Worm (Caenorhabditis elegans): ENCODE results near the gene cah-3.
A peak's percentile ranks its signal among the peaks of the same experiment; 100 is the strongest.

The cah-3 gene

ce11 chrX:16529937-16530336 lies 42.7 kb downstream of the cah-3 start:
- TF ChIP-seq unc-86 (tag; optimal IDR thresholded peaks at IDR 0.05) (no peak), zip-5 (tag; optimal IDR thresholded peaks at IDR 0.05) (no peak), ceh-30 (tag; optimal IDR thresholded peaks at IDR 0.05) (no peak), pros-1 (tag; optimal IDR thresholded peaks at IDR 0.05) (no peak), unc-3 (GFP tag; conservative IDR thresholded peaks at IDR 0.05) (no peak), unc-3 (tag; optimal IDR thresholded peaks at IDR 0.05) (no peak), ceh-34 (tag; optimal IDR thresholded peaks at IDR 0.05) (no peak)

ce11 chrX:16530455-16530854 lies 43.2 kb downstream of the cah-3 start:
- no peak for TF ChIP-seq hlh-6 (tag; optimal IDR thresholded peaks at IDR 0.05)
- peak; percentile 29 for TF ChIP-seq hlh-8 (tag; optimal IDR thresholded peaks at IDR 0.05)

DNA sequence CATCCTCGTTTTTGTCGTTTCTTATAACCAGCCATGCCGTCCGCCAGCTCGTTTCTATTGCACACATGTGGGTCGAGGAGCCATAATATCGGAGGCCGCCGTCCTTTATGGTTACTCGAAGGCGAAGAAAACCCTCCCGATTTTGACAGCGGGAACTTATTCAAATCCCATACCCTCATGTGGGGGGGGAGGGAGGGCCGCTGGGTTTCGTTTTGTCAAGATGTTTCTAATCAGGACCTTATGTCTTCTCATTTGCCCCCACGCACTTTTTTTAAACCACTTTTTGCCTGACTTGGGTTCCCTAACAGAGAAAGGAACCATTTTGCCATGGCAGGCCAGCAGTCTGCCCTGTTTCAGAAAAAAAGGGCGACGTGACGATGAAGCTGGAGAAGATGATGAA lies 45.2 kb downstream of the cah-3 start:
- TF ChIP-seq sox-4 (tag; optimal IDR thresholded peaks at IDR 0.05) (no peak), pat-9 (tag; optimal IDR thresholded peaks at IDR 0.05) (no peak), sox-2 (GFP tag; IDR thresholded peaks at IDR 0.05) (no peak), ceh-45 (GFP tag; IDR thresholded peaks at IDR 0.05) (no peak), ceh-48 (tag; optimal IDR thresholded peaks at IDR 0.05) (no peak), odd-2 (tag; optimal IDR thresholded peaks at IDR 0.05) (no peak), ceh-19 (GFP tag; optimal IDR thresholded peaks at IDR 0.05) (no peak), nfya-1 (tag; optimal IDR thresholded peaks at IDR 0.05) (no peak), hlh-15 (tag; optimal IDR thresholded peaks at IDR 0.05) (no peak)

DNA sequence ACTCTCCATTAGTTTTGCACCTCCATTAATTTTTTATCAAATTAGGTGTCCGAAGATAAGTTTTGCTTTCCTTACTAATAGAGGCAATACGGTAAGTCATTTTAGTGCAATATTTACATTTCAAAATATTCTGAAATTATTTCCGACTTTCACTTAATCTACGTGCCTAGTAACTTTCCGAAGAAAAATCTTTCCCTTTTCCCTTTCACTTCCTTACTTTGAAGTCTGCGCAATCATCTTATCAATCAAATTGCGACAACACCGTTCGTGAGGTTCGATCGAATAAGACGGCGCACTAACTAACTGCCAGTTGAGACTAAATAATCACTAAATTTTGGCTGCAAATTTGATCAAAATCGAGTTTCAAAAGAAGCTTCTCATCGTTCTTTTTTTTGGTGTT lies 46.6 kb downstream of the cah-3 start:
- TF ChIP-seq eyg-1 (tag; optimal IDR thresholded peaks at IDR 0.05) (no peak), ztf-16 (tag; optimal IDR thresholded peaks at IDR 0.05) (no peak), lin-11 (tag; optimal IDR thresholded peaks at IDR 0.05) (no peak), K09A11.1 (tag; optimal IDR thresholded peaks at IDR 0.05; ENCODE audit: insufficient read depth) (no peak), ref-2 (tag; optimal IDR thresholded peaks at IDR 0.05) (no peak), rnt-1 (tag; optimal IDR thresholded peaks at IDR 0.05) (no peak), T23F11.4 (GFP tag; optimal IDR thresholded peaks at IDR 0.05) (no peak)

DNA sequence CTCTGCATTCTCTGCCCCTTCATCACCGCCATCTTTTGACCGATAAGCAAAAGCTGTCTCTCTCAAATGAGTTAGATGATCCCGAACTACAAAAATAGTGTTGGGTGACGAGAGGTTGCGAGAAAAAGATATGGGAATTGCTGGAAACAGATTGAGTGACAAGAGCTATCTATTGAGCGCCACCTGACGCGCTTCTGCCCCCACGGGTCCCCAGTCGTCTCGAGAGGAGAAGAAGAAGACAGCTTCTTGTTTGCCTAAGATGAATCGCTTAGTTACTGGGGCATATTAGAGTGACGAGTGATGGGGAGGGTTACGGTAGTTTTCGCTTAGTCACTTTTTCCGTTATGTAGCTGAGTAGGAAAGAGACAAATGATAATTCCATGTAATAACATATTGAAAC lies 47.3 kb downstream of the cah-3 start:
- TF ChIP-seq rnt-1 (tag; optimal IDR thresholded peaks at IDR 0.05) (peak; percentile 85), F13H6.1 (tag; optimal IDR thresholded peaks at IDR 0.05) (no peak), nfya-1 (tag; optimal IDR thresholded peaks at IDR 0.05) (peak; percentile 17), nhr-232 (tag; optimal IDR thresholded peaks at IDR 0.05) (no peak), odd-2 (tag; optimal IDR thresholded peaks at IDR 0.05) (no peak), ets-4 (tag; optimal IDR thresholded peaks at IDR 0.05) (no peak), tbx-2 (tag; optimal IDR thresholded peaks at IDR 0.05) (no peak), dmd-4 (tag; optimal IDR thresholded peaks at IDR 0.05; ENCODE audit: borderline replicate concordance) (no peak), unc-55 (GFP tag; optimal IDR thresholded peaks at IDR 0.05) (peak; percentile 99), ceh-34 (tag; optimal IDR thresholded peaks at IDR 0.05) (peak; percentile 3), ceh-6 (GFP tag; optimal IDR thresholded peaks at IDR 0.05) (no peak), pag-3 (tag; optimal IDR thresholded peaks at IDR 0.05; ENCODE audit: borderline replicate concordance) (no peak), unc-3 (GFP tag; conservative IDR thresholded peaks at IDR 0.05) (no peak), unc-3 (tag; optimal IDR thresholded peaks at IDR 0.05) (no peak), ceh-18 (tag; optimal IDR thresholded peaks at IDR 0.05) (peak; percentile 74), ama-1 (optimal IDR thresholded peaks at IDR 0.05) (no peak), gmeb-2 (tag; optimal IDR thresholded peaks at IDR 0.05) (no peak), fax-1 (tag; optimal IDR thresholded peaks at IDR 0.05) (no peak)
